Fruit fly (Drosophila melanogaster): Measurements from ENCODE around the gene Pdzd8.

Gene Pdzd8

DNA sequence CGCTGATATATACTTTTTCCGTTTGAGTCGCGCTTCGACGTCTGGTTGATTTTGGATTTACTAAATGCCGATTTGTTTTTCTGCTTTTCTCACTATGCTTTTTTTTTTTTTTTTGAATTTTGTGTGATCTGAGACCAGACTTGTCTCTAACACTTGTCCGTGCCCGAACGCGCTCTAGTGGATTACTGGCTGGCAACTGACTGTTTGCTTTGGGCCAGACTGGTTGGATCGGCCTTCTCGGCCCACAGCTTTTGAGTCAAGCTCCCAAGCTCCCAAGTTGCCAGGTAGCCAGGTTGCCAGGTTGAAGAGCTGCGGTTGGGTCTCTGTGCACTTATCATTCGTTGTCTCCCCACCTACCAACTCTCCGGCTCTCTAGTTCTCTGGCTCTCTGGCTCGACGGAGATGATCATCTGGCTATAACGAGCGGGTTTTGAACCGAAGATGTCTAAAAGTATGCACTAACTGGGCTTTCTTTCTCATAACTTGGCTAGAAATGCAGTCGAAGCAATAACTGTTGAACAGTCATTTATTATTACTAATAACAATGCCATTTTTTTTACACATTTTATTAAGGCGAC lies 13.5 kb downstream of the Pdzd8 start, which contains the start of gene pot:
pot (minus strand) TSS at position 205 of the 578 bp plus-strand sequence.
- TF ChIP-seq CG12605 (GFP tag; IDR thresholded peaks at IDR 0.05) (0 out of 2 replicates have a peak, but pooled peaks have one; percentile 16), CG9948 (tag; optimal IDR thresholded peaks at IDR 0.05) (no peak), D1 (tag; optimal IDR thresholded peaks at IDR 0.05) (no peak), EcR (GFP tag; optimal IDR thresholded peaks at IDR 0.05) (no peak), Ets98B (GFP tag; IDR thresholded peaks at IDR 0.05) (peak; percentile 43; the same call in 1 of the 2 replicates), CG17806 (tag; optimal IDR thresholded peaks at IDR 0.05) (no peak), CG8301 (tag; optimal IDR thresholded peaks at IDR 0.05) (no peak), rn (GFP tag; IDR thresholded peaks at IDR 0.05) (no peak), CG15710 (tag; optimal IDR thresholded peaks at IDR 0.05) (no peak), CG13204 (GFP tag; optimal IDR thresholded peaks at IDR 0.05) (no peak), Snoo (tag; optimal IDR thresholded peaks at IDR 0.05) (no peak), fd96Ca (GFP tag; IDR thresholded peaks at IDR 0.05) (0 out of 3 replicates have a peak, but pooled peaks have one; percentile 21)

DNA sequence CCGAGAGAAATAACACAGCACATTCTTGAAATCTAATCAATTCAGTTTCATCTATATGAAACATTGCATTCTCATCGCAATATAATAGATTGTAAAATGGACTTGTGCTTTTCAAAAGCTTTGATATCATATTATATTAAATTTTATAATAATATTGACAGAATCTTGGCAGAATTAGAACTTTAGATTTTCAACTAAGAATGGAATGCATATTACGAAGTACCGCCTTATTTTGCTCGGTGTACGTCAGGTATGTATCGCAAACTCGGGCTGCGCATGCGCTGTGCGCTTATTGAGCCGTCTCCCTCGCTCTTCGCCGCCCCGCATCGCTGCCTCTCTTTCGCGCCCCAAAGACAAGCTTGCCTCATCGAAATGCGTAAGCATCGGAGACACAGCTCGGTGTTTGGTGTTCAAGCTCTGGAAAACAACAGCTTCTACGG lies 15.5 kb downstream of the Pdzd8 start:
- peak; percentile 81 for TF ChIP-seq Pif1B (GFP tag; optimal IDR thresholded peaks at IDR 0.05)
- TF ChIP-seq CG17806 (tag; optimal IDR thresholded peaks at IDR 0.05) = peak; percentile 87
- TF ChIP-seq CG12605 (GFP tag; IDR thresholded peaks at IDR 0.05) = peak; percentile 80
- TF ChIP-seq Ets98B (GFP tag; IDR thresholded peaks at IDR 0.05) = peak; percentile 78
- TF ChIP-seq gl (tag; optimal IDR thresholded peaks at IDR 0.05) = peak; percentile 65
- peak; percentile 86 for TF ChIP-seq Snoo (tag; optimal IDR thresholded peaks at IDR 0.05)
- TF ChIP-seq EcR (GFP tag; optimal IDR thresholded peaks at IDR 0.05) = peak; percentile 42
- TF ChIP-seq Pif1A (GFP tag; optimal IDR thresholded peaks at IDR 0.05) = peak; percentile 66
- peak; percentile 92 for TF ChIP-seq CG15710 (tag; optimal IDR thresholded peaks at IDR 0.05)
- TF ChIP-seq CG4496 (GFP tag; IDR thresholded peaks at IDR 0.05) = peak; percentile 84
- TF ChIP-seq CG13204 (GFP tag; optimal IDR thresholded peaks at IDR 0.05) = peak; percentile 80
- TF ChIP-seq CG32121 (GFP tag; IDR thresholded peaks at IDR 0.05) = peak; percentile 90
- TF ChIP-seq CG8159 (tag; optimal IDR thresholded peaks at IDR 0.05) = peak; percentile 93
- peak; percentile 90 for TF ChIP-seq CG8301 (tag; optimal IDR thresholded peaks at IDR 0.05)
- TF ChIP-seq CG14655 (GFP tag; optimal IDR thresholded peaks at IDR 0.05) = peak; percentile 90
- TF ChIP-seq rn (GFP tag; IDR thresholded peaks at IDR 0.05) = peak; percentile 67
- peak; percentile 87 for TF ChIP-seq CG34367 (tag; optimal IDR thresholded peaks at IDR 0.05)
- TF ChIP-seq fd96Ca (GFP tag; IDR thresholded peaks at IDR 0.05) = peak; percentile 58; the same call in 2 of the 3 replicates
- peak; percentile 45; the same call in 1 of the 2 replicates for TF ChIP-seq CG10348 (GFP tag; IDR thresholded peaks at IDR 0.05)
- peak; percentile 87 for TF ChIP-seq CG9948 (tag; optimal IDR thresholded peaks at IDR 0.05)
- TF ChIP-seq D1 (tag; optimal IDR thresholded peaks at IDR 0.05) = peak; percentile 79

DNA sequence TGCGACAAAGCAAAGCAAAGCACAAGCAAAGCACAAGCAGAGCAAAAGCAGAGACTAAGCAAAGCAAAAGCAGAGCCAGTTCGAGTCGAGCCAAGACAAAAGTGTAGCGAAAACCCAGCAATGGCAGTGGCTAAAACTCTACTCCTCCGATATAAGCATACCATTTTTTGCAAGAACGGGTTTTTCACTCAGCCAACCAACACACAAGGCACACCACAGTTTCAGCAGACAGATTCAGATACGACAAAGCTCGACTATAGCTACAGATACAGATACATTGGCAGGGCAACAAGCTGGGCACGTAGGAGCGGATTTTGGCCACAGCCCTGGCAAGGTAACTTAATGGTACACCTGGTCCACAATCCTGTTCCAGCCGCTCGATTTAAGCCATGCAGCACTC lies 17.1 kb downstream of the Pdzd8 start:
- TF ChIP-seq D1 (tag; optimal IDR thresholded peaks at IDR 0.05) (no peak), EcR (GFP tag; optimal IDR thresholded peaks at IDR 0.05) (peak; percentile 23), CG14655 (GFP tag; optimal IDR thresholded peaks at IDR 0.05) (no peak)

DNA sequence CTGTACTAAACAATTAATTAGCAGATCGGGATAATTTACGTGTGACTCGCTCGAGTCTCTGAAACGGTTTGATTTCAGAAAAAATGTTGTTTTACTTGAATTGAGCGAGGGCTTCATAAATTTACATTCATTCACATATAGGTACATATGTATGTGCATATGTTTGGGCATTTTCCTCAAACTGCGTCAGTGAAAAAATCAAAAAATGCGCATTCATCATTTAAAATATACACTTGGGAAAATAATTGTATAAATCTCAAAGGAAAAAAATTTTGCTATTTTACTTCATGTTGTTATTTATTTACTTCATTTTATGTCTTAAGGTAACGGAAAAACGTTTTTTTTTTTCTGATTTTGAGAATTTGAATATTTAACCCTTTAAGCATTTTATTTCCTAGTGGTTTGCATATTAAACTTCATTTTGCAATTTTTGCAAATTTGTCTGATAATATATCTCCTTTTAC lies 23.8 kb downstream of the Pdzd8 start, which contains the start of gene CG43156:
CG43156 (minus strand) TSS at position 51 of the 464 bp plus-strand sequence.
- TF ChIP-seq CG34367 (tag; optimal IDR thresholded peaks at IDR 0.05) (no peak), D1 (tag; optimal IDR thresholded peaks at IDR 0.05) (no peak), CG15710 (tag; optimal IDR thresholded peaks at IDR 0.05) (no peak), CG17806 (tag; optimal IDR thresholded peaks at IDR 0.05) (no peak), CG13204 (GFP tag; optimal IDR thresholded peaks at IDR 0.05) (no peak), CG10348 (GFP tag; IDR thresholded peaks at IDR 0.05) (no peak), gl (tag; optimal IDR thresholded peaks at IDR 0.05) (no peak), CG4496 (GFP tag; IDR thresholded peaks at IDR 0.05) (no peak), Pif1A (GFP tag; optimal IDR thresholded peaks at IDR 0.05) (no peak), CG12605 (GFP tag; IDR thresholded peaks at IDR 0.05) (no peak), CG8301 (tag; optimal IDR thresholded peaks at IDR 0.05) (no peak), EcR (GFP tag; optimal IDR thresholded peaks at IDR 0.05) (no peak), CG32121 (GFP tag; IDR thresholded peaks at IDR 0.05) (no peak)

DNA sequence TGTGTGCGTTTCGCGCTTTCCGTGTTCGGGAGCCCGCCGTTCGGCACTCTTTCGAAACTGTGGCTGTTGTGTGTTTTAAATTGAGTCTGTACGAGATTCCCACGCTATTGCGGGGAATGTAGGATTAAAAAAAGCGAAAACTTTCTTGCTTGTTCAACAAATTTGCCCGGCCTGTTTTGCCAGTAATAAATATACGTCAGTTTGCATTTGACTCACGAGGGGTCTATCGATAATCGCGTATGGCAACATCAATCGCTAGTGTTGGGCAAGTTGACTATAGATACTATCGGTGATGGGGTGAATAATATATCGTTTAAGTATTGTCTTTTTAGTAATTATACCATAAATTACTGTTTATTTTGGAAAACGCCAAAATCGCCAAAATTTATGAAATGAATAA lies 25.5 kb downstream of the Pdzd8 start, which contains the start of gene Upf1:
Upf1 (minus strand) TSS at position 228 of the 400 bp plus-strand sequence.
- TF ChIP-seq Snoo (tag; optimal IDR thresholded peaks at IDR 0.05) (no peak), Pif1A (GFP tag; optimal IDR thresholded peaks at IDR 0.05) (no peak), rn (GFP tag; IDR thresholded peaks at IDR 0.05) (no peak), EcR (GFP tag; optimal IDR thresholded peaks at IDR 0.05) (no peak), CG17806 (tag; optimal IDR thresholded peaks at IDR 0.05) (no peak), CG8301 (tag; optimal IDR thresholded peaks at IDR 0.05) (no peak), Pif1B (GFP tag; optimal IDR thresholded peaks at IDR 0.05) (no peak), CG4496 (GFP tag; IDR thresholded peaks at IDR 0.05) (no peak), gl (tag; optimal IDR thresholded peaks at IDR 0.05) (no peak), CG10348 (GFP tag; IDR thresholded peaks at IDR 0.05) (no peak)

DNA sequence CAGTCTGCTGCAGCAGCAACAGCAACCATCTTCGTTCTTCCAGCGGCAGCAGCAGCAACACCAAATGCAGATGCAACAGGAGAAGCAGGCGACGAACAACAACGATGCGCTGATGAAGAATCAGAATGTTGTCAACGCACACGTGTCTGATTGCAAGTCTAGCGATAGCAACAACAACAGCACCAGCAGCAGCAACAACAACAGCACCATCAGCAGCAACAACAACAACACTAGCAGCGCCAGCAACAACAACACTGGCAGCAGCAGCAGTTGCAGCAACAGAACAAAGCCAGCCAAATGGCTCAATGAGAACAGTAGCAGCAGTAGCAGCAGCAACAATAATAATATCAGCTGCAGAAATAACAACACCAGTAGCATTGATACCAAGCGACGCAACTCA lies 35.5 kb downstream of the Pdzd8 start:
- TF ChIP-seq CG8159 (tag; optimal IDR thresholded peaks at IDR 0.05) (no peak), CG8301 (tag; optimal IDR thresholded peaks at IDR 0.05) (no peak), CG10348 (GFP tag; IDR thresholded peaks at IDR 0.05) (no peak), gl (tag; optimal IDR thresholded peaks at IDR 0.05) (no peak), EcR (GFP tag; optimal IDR thresholded peaks at IDR 0.05) (no peak), CG17806 (tag; optimal IDR thresholded peaks at IDR 0.05) (no peak), rn (GFP tag; IDR thresholded peaks at IDR 0.05) (no peak), Pif1B (GFP tag; optimal IDR thresholded peaks at IDR 0.05) (no peak), CG15710 (tag; optimal IDR thresholded peaks at IDR 0.05) (no peak), D1 (tag; optimal IDR thresholded peaks at IDR 0.05) (no peak), CG14655 (GFP tag; optimal IDR thresholded peaks at IDR 0.05) (no peak), CG12605 (GFP tag; IDR thresholded peaks at IDR 0.05) (no peak)
